Fruit fly (Drosophila melanogaster) whole organism, embryonic: Measurements from ENCODE around the gene Hf.

Experiments used
- Ada2b ChIP-seq: fragments of 200-800 bp; sonication (Bioruptor generic); IDR thresholded peaks from 2 replicates; pipeline ENCODE4 v1.3.6; 2022; ENCODE audit warnings: missing biosample characterization, missing genetic modification characterization
- Atf3 ChIP-seq: fragments of 200-800 bp; sonication (Bioruptor generic); optimal IDR thresholded peaks from 3 replicates; lab custom pipeline; 2016; ENCODE audit warnings: missing biosample characterization, missing genetic modification characterization
- Bteb2 ChIP-seq: fragments of 200-800 bp; sonication (Bioruptor generic); optimal IDR thresholded peaks from 2 replicates; lab custom pipeline; 2016; ENCODE audit warnings: missing biosample characterization, missing genetic modification characterization
- CG10431 ChIP-seq: fragments of 200-800 bp; sonication (Bioruptor generic); optimal IDR thresholded peaks from 3 replicates; lab custom pipeline; 2018; ENCODE audit warnings: missing biosample characterization, mild to moderate bottlenecking, missing genetic modification characterization
- CG12071 ChIP-seq: fragments of 200-800 bp; sonication (Bioruptor generic); optimal IDR thresholded peaks from 3 replicates; lab custom pipeline; 2018; ENCODE audit warnings: missing biosample characterization, mild to moderate bottlenecking, missing genetic modification characterization
- CG1233 ChIP-seq: fragments of 200-800 bp; sonication (Bioruptor generic); optimal IDR thresholded peaks from 4 replicates; lab custom pipeline; 2018; ENCODE audit warnings: missing biosample characterization, mild to moderate bottlenecking, missing genetic modification characterization
- CG14710 ChIP-seq: fragments of 200-800 bp; sonication (Bioruptor generic); optimal IDR thresholded peaks from 3 replicates; lab custom pipeline; 2019; ENCODE audit warnings: missing biosample characterization, mild to moderate bottlenecking, missing genetic modification characterization, moderate library complexity
- CG15514 ChIP-seq: fragments of 200-800 bp; sonication (Bioruptor generic); optimal IDR thresholded peaks from 3 replicates; lab custom pipeline; 2017; ENCODE audit warnings: missing biosample characterization, missing genetic modification characterization, mild to moderate bottlenecking, moderate library complexity, missing genetic modification reagents
- CG2199 ChIP-seq: fragments of 200-800 bp; sonication (Bioruptor generic); IDR thresholded peaks from 3 replicates; pipeline ENCODE4 v1.3.6; 2022; ENCODE audit warnings: missing biosample characterization, missing genetic modification characterization
- CG32532 ChIP-seq: fragments of 200-800 bp; sonication (Bioruptor generic); IDR thresholded peaks from 2 replicates; pipeline ENCODE4 v1.3.6; 2022; ENCODE audit warnings: missing biosample characterization, missing genetic modification characterization
- CG3281 ChIP-seq: fragments of 200-800 bp; sonication (Bioruptor generic); optimal IDR thresholded peaks from 3 replicates; lab custom pipeline; 2017; ENCODE audit warnings: missing biosample characterization, mild to moderate bottlenecking, missing genetic modification characterization
- CG3726 ChIP-seq: fragments of 200-800 bp; sonication (Bioruptor generic); IDR thresholded peaks from 3 replicates; pipeline ENCODE4, ENCODE4 v1.3.6; 2022; ENCODE audit warnings: missing biosample characterization, missing genetic modification characterization
- CG4328 ChIP-seq: fragments of 200-800 bp; sonication (Bioruptor generic); optimal IDR thresholded peaks from 3 replicates; lab custom pipeline; 2017; ENCODE audit warnings: missing biosample characterization, missing genetic modification reagents, missing genetic modification characterization
- CG6175 ChIP-seq: fragments of 200-800 bp; sonication (Bioruptor generic); IDR thresholded peaks from 3 replicates; pipeline ENCODE4 v1.3.6; 2022; ENCODE audit warnings: missing biosample characterization, missing genetic modification characterization
- CG6813 ChIP-seq: fragments of 200-800 bp; sonication (Bioruptor generic); optimal IDR thresholded peaks from 2 replicates; lab custom pipeline; 2017; ENCODE audit warnings: missing biosample characterization, missing genetic modification characterization, mild to moderate bottlenecking, moderate library complexity, missing genetic modification reagents
- CG6854 ChIP-seq: fragments of 200-800 bp; sonication (Bioruptor generic); optimal IDR thresholded peaks from 3 replicates; lab custom pipeline; 2017; ENCODE audit warnings: missing biosample characterization, mild to moderate bottlenecking, missing genetic modification characterization
- CG8281 ChIP-seq: fragments of 200-800 bp; sonication (Bioruptor generic); optimal IDR thresholded peaks from 2 replicates; lab custom pipeline; 2018; ENCODE audit warnings: missing biosample characterization, mild to moderate bottlenecking, missing genetic modification characterization, moderate library complexity
- CG8359 ChIP-seq: fragments of 200-800 bp; sonication (Bioruptor generic); optimal IDR thresholded peaks from 2 replicates; lab custom pipeline; 2017; ENCODE audit warnings: missing biosample characterization, mild to moderate bottlenecking, missing genetic modification characterization, borderline replicate concordance
- CG8478 ChIP-seq: fragments of >200 bp; optimal IDR thresholded peaks from 2 replicates; lab custom pipeline; 2018
- Dp ChIP-seq: fragments of 200-800 bp; sonication (Bioruptor generic); optimal IDR thresholded peaks from 2 replicates; lab custom pipeline; 2018; ENCODE audit warnings: missing biosample characterization, mild to moderate bottlenecking, missing genetic modification characterization, moderate library complexity
- ERR ChIP-seq: fragments of 200-800 bp; sonication (Bioruptor generic); optimal IDR thresholded peaks from 2 replicates; lab custom pipeline; 2016; ENCODE audit warnings: missing biosample characterization, missing genetic modification characterization
- H2.0 ChIP-seq: fragments of 200-800 bp; sonication (Bioruptor generic); IDR thresholded peaks from 2 replicates; pipeline ENCODE4 v1.3.6; 2022; ENCODE audit warnings: missing biosample characterization, missing genetic modification characterization
- HLH3B ChIP-seq: fragments of 200-800 bp; sonication (Bioruptor generic); IDR thresholded peaks from 2 replicates; pipeline ENCODE4 v1.3.6; 2022; ENCODE audit warnings: missing biosample characterization, missing genetic modification characterization
- HLHmδ ChIP-seq: fragments of 200-800 bp; sonication (Bioruptor generic); optimal IDR thresholded peaks from 2 replicates; lab custom pipeline; 2018; ENCODE audit warnings: missing biosample characterization, mild to moderate bottlenecking, missing genetic modification characterization, moderate library complexity
- Hand ChIP-seq: fragments of 200-800 bp; sonication (Bioruptor generic); optimal IDR thresholded peaks from 2 replicates; lab custom pipeline; 2017; ENCODE audit warnings: mild to moderate bottlenecking, missing biosample characterization, missing genetic modification reagents, missing genetic modification characterization
- Hsf ChIP-seq: fragments of 200-800 bp; sonication (Bioruptor generic); optimal IDR thresholded peaks from 3 replicates; lab custom pipeline; 2016; ENCODE audit warnings: missing biosample characterization, missing genetic modification characterization
- Kr ChIP-seq: fragments of 200-800 bp; sonication (Bioruptor generic); optimal IDR thresholded peaks from 2 replicates; lab custom pipeline; 2017; ENCODE audit warnings: missing biosample characterization, mild to moderate bottlenecking, missing genetic modification characterization
- Sin3A ChIP-seq: fragments of >200 bp; optimal IDR thresholded peaks from 2 replicates; lab custom pipeline; 2018
- Trl ChIP-seq, 3 experiments: fragments of >200 bp in 2 of 3; fragments of 200-800 bp in 1 of 3; sonication (Bioruptor generic) in 1 of 3; optimal IDR thresholded peaks; 2 replicates in 1 of 3; 3 replicates in 2 of 3; lab custom pipeline; 2016 to 2017; ENCODE audit warnings: missing biosample characterization in 1 of 3, missing genetic modification characterization in 1 of 3
- Xrp1 ChIP-seq: fragments of 200-800 bp; sonication (Bioruptor generic); IDR thresholded peaks from 2 replicates; pipeline ENCODE4 v1.3.6; 2022; ENCODE audit warnings: missing biosample characterization, missing genetic modification characterization
- bigmax ChIP-seq: fragments of 200-800 bp; sonication (Bioruptor generic); optimal IDR thresholded peaks from 2 replicates; lab custom pipeline; 2018; ENCODE audit warnings: missing biosample characterization, mild to moderate bottlenecking, missing genetic modification characterization
- dan ChIP-seq: fragments of 200-800 bp; sonication (Bioruptor generic); IDR thresholded peaks from 2 replicates; pipeline ENCODE4 v1.3.6; 2022; ENCODE audit warnings: missing biosample characterization, missing genetic modification characterization
- eyg ChIP-seq: fragments of 200-800 bp; sonication (Bioruptor generic); optimal IDR thresholded peaks from 3 replicates; lab custom pipeline; 2016; ENCODE audit warnings: missing biosample characterization, missing genetic modification characterization
- fd64A ChIP-seq: fragments of 200-800 bp; sonication (Bioruptor generic); optimal IDR thresholded peaks from 3 replicates; lab custom pipeline; 2018; ENCODE audit warnings: missing biosample characterization, mild to moderate bottlenecking, missing genetic modification characterization
- hth ChIP-seq: fragments of >200 bp; optimal IDR thresholded peaks from 2 replicates; lab custom pipeline; 2017; ENCODE audit warnings: inconsistent platforms
- kni ChIP-seq: fragments of 200-800 bp; sonication (Bioruptor generic); optimal IDR thresholded peaks from 3 replicates; lab custom pipeline; 2017; ENCODE audit warnings: mild to moderate bottlenecking, missing biosample characterization, missing genetic modification reagents, missing genetic modification characterization
- lov ChIP-seq, 2 experiments: fragments of 200-800 bp in 1 of 2; fragments of >200 bp in 1 of 2; sonication (Bioruptor generic) in 1 of 2; IDR thresholded peaks in 1 of 2; optimal IDR thresholded peaks in 1 of 2; 2 replicates in 1 of 2; 3 replicates in 1 of 2; pipeline versions ENCODE4 v1.3.6 to Lab custom; 2017 to 2022; ENCODE audit warnings: missing biosample characterization in 1 of 2, missing genetic modification characterization in 1 of 2
- org-1 ChIP-seq: fragments of 200-800 bp; sonication (Bioruptor generic); optimal IDR thresholded peaks from 2 replicates; lab custom pipeline; 2017; ENCODE audit warnings: missing biosample characterization, missing genetic modification characterization
- p53 ChIP-seq: fragments of 200-800 bp; sonication (Bioruptor generic); optimal IDR thresholded peaks from 2 replicates; lab custom pipeline; 2016; ENCODE audit warnings: missing biosample characterization, missing genetic modification characterization
- slou ChIP-seq: fragments of 200-800 bp; sonication (Bioruptor generic); optimal IDR thresholded peaks from 3 replicates; lab custom pipeline; 2016; ENCODE audit warnings: missing biosample characterization, missing genetic modification characterization
- sna ChIP-seq: fragments of 200-800 bp; sonication (Bioruptor generic); IDR thresholded peaks from 2 replicates; pipeline ENCODE4 v1.3.6; 2022; ENCODE audit warnings: missing biosample characterization, missing genetic modification characterization; ENCODE audit not compliant: partially characterized antibody
- tap ChIP-seq: fragments of 200-800 bp; optimal IDR thresholded peaks from 3 replicates; lab custom pipeline; 2019; ENCODE audit warnings: missing biosample characterization, mild to moderate bottlenecking, missing genetic modification characterization, moderate library complexity
- twi ChIP-seq: fragments of 200-800 bp; optimal IDR thresholded peaks from 2 replicates; lab custom pipeline; 2019; ENCODE audit warnings: missing biosample characterization, mild to moderate bottlenecking, missing genetic modification characterization, moderate library complexity
- vnd ChIP-seq: fragments of 200-800 bp; sonication (Bioruptor generic); IDR thresholded peaks from 3 replicates; pipeline ENCODE4 v1.3.6; 2022; ENCODE audit warnings: missing biosample characterization, missing genetic modification characterization; ENCODE audit not compliant: partially characterized antibody
- zen ChIP-seq: fragments of 200-800 bp; sonication (Bioruptor generic); optimal IDR thresholded peaks from 3 replicates; lab custom pipeline; 2018; ENCODE audit warnings: missing biosample characterization, mild to moderate bottlenecking, missing genetic modification characterization, moderate library complexity

Hf gene

DNA sequence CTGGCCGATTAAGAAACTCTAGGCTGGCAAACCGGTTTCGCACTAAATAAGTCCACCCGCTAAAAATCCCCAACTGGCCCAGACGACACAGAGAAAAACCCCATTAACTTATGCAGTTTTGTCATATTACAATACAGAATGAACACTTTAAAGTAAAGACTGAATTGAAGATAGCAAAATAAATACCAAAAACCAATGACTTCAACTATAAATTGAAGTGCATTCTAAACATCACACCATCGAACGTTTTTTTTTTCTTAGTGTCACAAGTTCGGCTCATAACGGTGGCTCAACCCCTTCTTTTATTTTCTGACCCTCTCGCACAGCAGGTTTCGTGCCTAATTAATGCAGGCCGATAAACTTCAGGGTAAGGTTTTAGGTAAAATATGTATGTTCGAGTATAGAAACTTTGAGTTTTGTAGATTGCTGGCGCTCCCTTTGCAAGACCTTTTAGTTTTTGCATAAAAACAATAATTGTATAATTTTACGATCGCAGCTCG is 26.1 kb downstream of the Hf start (continued):
- TF ChIP-seq CG6813 (GFP tag; lab: Kevin White, UChicago) (peak; percentile 76), Atf3 (peak; percentile 73)
- TF ChIP-seq, all 482 proteins: peak for 385

DNA sequence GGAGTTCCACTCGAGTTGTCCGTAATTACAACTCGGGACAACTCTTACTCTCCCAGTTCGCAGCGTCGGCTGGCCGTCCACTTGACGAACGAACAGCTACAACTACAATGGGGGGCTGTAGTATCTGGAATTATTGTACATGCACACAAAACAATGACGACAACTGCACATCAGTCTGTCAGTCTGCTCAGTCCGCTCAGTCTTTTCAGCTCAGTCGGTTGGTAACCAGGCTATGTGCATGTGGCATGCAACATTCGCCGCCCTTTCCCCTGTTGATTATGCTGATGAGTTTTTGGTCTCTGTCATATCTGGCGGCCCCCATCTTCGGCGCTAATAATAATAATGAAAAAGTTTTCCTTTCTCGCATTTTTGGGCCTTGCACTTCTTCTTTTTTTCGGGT is 27.4 kb downstream of the Hf start:
- TF ChIP-seq CG2199 (GFP tag; lab: Robert Waterston, UW) = 0 out of 3 replicates have a peak, but pooled peaks have one; percentile 74
- TF ChIP-seq H2.0 (GFP tag; lab: Robert Waterston, UW) = no peak
- no peak for TF ChIP-seq bigmax (GFP tag; lab: Kevin White, UChicago)
- peak; percentile 50 for TF ChIP-seq kni (GFP tag; lab: Kevin White, UChicago)
- 0 out of 3 replicates have a peak, but pooled peaks have one; percentile 32 for TF ChIP-seq vnd
- no peak for TF ChIP-seq slou

DNA sequence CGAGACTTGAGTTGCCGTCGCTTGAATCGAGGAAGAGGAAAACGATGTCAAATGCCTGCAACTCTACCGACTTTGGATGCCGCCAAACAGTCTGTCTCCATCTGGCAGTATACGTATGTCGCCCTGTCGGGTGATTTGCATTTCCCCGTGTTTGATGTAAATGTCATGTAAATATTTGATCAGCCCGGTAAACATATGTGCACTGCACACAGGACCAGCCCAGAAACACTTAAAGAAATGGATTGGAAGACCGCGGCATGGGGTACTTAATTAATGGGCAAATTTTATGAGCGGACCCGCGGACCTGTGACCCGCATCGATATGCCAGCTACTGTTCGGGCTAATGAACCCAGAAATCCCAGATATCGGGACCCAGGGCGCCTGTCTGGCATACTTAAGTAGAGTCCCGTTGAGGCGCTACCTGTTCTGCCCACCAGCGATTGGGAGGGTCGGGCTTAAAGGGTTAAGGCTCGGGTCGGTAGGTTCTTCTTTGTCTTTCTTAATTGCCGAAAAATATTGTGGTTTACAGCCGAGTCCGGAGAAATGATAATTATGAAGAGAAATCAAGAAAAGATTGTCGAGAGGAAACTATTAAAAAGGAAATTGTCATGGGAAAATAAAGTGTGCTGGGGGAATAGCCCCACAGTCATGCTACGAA is 29.6 kb downstream of the Hf start:
- TF ChIP-seq HLHmδ (peak; percentile 88), HLH3B (GFP tag; lab: Robert Waterston, UW) (0 out of 2 replicates have a peak, but pooled peaks have one; percentile 9), Sin3A (lab: Kevin White, UChicago) (no peak), zen (tag; lab: Kevin White, UChicago) (peak; percentile 79), twi (peak; percentile 11), CG12071 (GFP tag; lab: Kevin White, UChicago) (peak; percentile 24), dan (no peak), CG1233 (GFP tag; lab: Kevin White, UChicago) (peak; percentile 2), lov (optimal IDR thresholded peaks at IDR 0.05; lab: Kevin White, UChicago) (no peak), lov (GFP tag; IDR thresholded peaks at IDR 0.05; lab: Robert Waterston, UW) (0 out of 3 replicates have a peak, but pooled peaks have one; percentile 23), CG6175 (GFP tag; lab: Robert Waterston, UW) (no peak), CG10431 (no peak), CG8478 (lab: Kevin White, UChicago) (no peak), Xrp1 (GFP tag; lab: Robert Waterston, UW) (0 out of 2 replicates have a peak, but pooled peaks have one; percentile 40), Trl (optimal IDR thresholded peaks at IDR 0.05; lab: Kevin White, UChicago) (no peak), Trl (GFP tag; optimal IDR thresholded peaks at IDR 0.05; lab: Kevin White, UChicago) (no peak), tap (no peak), hth (lab: Kevin White, UChicago) (no peak), CG8281 (tag; lab: Kevin White, UChicago) (no peak), Hsf (GFP tag; lab: Kevin White, UChicago) (no peak), CG8359 (GFP tag; lab: Kevin White, UChicago) (no peak), fd64A (peak; percentile 31), CG32532 (no peak), Ada2b (no peak), CG6854 (no peak), H2.0 (GFP tag; lab: Robert Waterston, UW) (no peak), Hand (GFP tag; lab: Kevin White, UChicago) (no peak), CG3726 (GFP tag; lab: Robert Waterston, UW) (peak; percentile 25; the same call in 1 of the 3 replicates), CG15514 (GFP tag; lab: Kevin White, UChicago) (no peak), CG3281 (GFP tag; lab: Kevin White, UChicago) (no peak), bigmax (GFP tag; lab: Kevin White, UChicago) (no peak), Dp (no peak), p53 (GFP tag; lab: Kevin White, UChicago) (no peak), CG14710 (tag; lab: Kevin White, UChicago) (peak; percentile 10), eyg (GFP tag; lab: Kevin White, UChicago) (no peak), org-1 (GFP tag; lab: Kevin White, UChicago) (no peak), Kr (peak; percentile 65), CG4328 (GFP tag; lab: Kevin White, UChicago) (no peak), ERR (GFP tag; lab: Kevin White, UChicago) (no peak), Bteb2 (GFP tag; lab: Kevin White, UChicago) (no peak), sna (GFP tag; lab: Robert Waterston, UW) (no peak)
